Worm (Caenorhabditis elegans) whole organism, L2 larva: ENCODE results near the gene K04F1.8.

Experiments
- egl-27 ChIP-seq: sonication (generic microtip); optimal IDR thresholded peaks from 3 replicates; lab custom pipeline; 2017; ENCODE audit warnings: missing biosample characterization, missing genetic modification reagents, missing genetic modification characterization
- elt-1 ChIP-seq: fragments of 150-350 bp; optimal IDR thresholded peaks from 2 replicates; lab custom pipeline; 2014; ENCODE audit warnings: missing biosample characterization, missing genetic modification characterization
- nhr-10 ChIP-seq: sonication (generic microtip); optimal IDR thresholded peaks from 2 replicates; lab custom pipeline; 2017; ENCODE audit warnings: missing biosample characterization, missing genetic modification characterization

DNA sequence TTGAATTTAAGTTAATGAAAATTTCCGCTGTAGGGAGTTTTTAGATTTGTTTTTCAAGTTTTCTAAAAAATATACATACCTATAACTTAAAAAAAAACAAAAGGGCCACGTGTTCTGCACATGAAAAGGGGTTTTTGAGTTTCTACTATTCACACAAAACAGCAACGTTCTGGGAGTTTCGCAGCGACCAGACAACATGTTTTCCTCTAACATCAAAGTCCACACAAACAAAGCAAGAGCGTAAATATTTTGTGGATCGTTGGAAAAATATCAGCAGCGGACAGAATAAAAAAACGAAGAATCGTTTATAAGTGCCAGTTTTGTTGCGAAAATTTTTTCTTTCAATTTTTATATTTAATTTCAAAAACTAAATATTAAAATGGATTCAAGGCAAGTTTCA is 23.1 kb upstream of the K04F1.8 start, which contains the start of gene alh-2:
- TF ChIP-seq elt-1 (tag; lab: Kevin White, UChicago) (no peak), nhr-10 (no peak), egl-27 (tag; lab: Kevin White, UChicago) (no peak)
